Fruit fly (Drosophila melanogaster) whole organism, prepupa: ENCODE measurements around the gene CG33177.

Experiments
- Blimp-1 ChIP-seq: fragments of 200-800 bp; sonication (Bioruptor generic); optimal IDR thresholded peaks from 3 replicates; lab custom pipeline; 2017; ENCODE audit warnings: missing biosample characterization, missing genetic modification characterization, mild to moderate bottlenecking, moderate library complexity, missing genetic modification reagents
- CG10631 ChIP-seq: fragments of 200-800 bp; sonication (Bioruptor generic); optimal IDR thresholded peaks from 2 replicates; lab custom pipeline; 2016; ENCODE audit warnings: missing biosample characterization, missing genetic modification characterization
- CG10669 ChIP-seq: fragments of 200-800 bp; sonication (Bioruptor generic); optimal IDR thresholded peaks from 3 replicates; lab custom pipeline; 2018; ENCODE audit warnings: missing biosample characterization, mild to moderate bottlenecking, missing genetic modification characterization, moderate library complexity
- CG11294 ChIP-seq: fragments of 200-800 bp; sonication (Bioruptor generic); IDR thresholded peaks from 2 replicates; pipeline ENCODE4 v1.3.6; 2022; ENCODE audit warnings: missing biosample characterization, missing genetic modification characterization
- CG15336 ChIP-seq: fragments of 200-800 bp; sonication (Bioruptor generic); IDR thresholded peaks from 2 replicates; pipeline ENCODE4 v1.3.6; 2022; ENCODE audit warnings: missing biosample characterization, missing genetic modification characterization
- CG1621 ChIP-seq: fragments of 200-800 bp; sonication (Bioruptor generic); optimal IDR thresholded peaks from 3 replicates; lab custom pipeline; 2018; ENCODE audit warnings: missing biosample characterization, mild to moderate bottlenecking, missing genetic modification characterization
- CG16779 ChIP-seq: fragments of 200-800 bp; sonication (Bioruptor generic); optimal IDR thresholded peaks from 3 replicates; lab custom pipeline; 2017; ENCODE audit warnings: missing biosample characterization, mild to moderate bottlenecking, missing genetic modification characterization
- CG3032 ChIP-seq: fragments of 200-800 bp; optimal IDR thresholded peaks from 2 replicates; lab custom pipeline; 2019; ENCODE audit warnings: missing biosample characterization, mild to moderate bottlenecking, missing genetic modification characterization, moderate library complexity
- CG31627 ChIP-seq: fragments of 200-800 bp; sonication (Bioruptor generic); optimal IDR thresholded peaks from 3 replicates; lab custom pipeline; 2016; ENCODE audit warnings: missing biosample characterization, missing genetic modification characterization
- CG32006 ChIP-seq: fragments of 200-800 bp; sonication (Bioruptor generic); optimal IDR thresholded peaks from 3 replicates; lab custom pipeline; 2017; ENCODE audit warnings: missing biosample characterization, mild to moderate bottlenecking, missing genetic modification characterization
- CG3919 ChIP-seq: fragments of 200-800 bp; sonication (Bioruptor generic); optimal IDR thresholded peaks from 3 replicates; lab custom pipeline; 2016; ENCODE audit warnings: missing biosample characterization, missing genetic modification characterization
- CG6276 ChIP-seq: fragments of 200-800 bp; sonication (Bioruptor generic); optimal IDR thresholded peaks from 2 replicates; lab custom pipeline; 2017; ENCODE audit warnings: missing biosample characterization, mild to moderate bottlenecking, missing genetic modification characterization
- CG6792 ChIP-seq: fragments of 200-800 bp; sonication (Bioruptor generic); optimal IDR thresholded peaks from 3 replicates; lab custom pipeline; 2016; ENCODE audit warnings: missing biosample characterization, missing genetic modification characterization
- CG6854 ChIP-seq: fragments of 200-800 bp; sonication (Bioruptor generic); optimal IDR thresholded peaks from 2 replicates; lab custom pipeline; 2017; ENCODE audit warnings: missing biosample characterization, mild to moderate bottlenecking, missing genetic modification characterization
- CG8119 ChIP-seq: fragments of 200-800 bp; sonication (Bioruptor generic); IDR thresholded peaks from 3 replicates; pipeline ENCODE4 v1.3.6; 2022; ENCODE audit warnings: missing biosample characterization, missing genetic modification characterization
- CG8632 ChIP-seq: fragments of 200-800 bp; sonication (Bioruptor generic); optimal IDR thresholded peaks from 3 replicates; lab custom pipeline; 2016; ENCODE audit warnings: missing biosample characterization, missing genetic modification characterization
- CG9139 ChIP-seq: fragments of 200-800 bp; sonication (Bioruptor generic); optimal IDR thresholded peaks from 3 replicates; lab custom pipeline; 2017; ENCODE audit warnings: missing biosample characterization, mild to moderate bottlenecking, missing genetic modification characterization
- Eip75B ChIP-seq: fragments of 200-800 bp; sonication (Bioruptor generic); optimal IDR thresholded peaks from 3 replicates; lab custom pipeline; 2016; ENCODE audit warnings: missing biosample characterization, missing genetic modification characterization
- Ets21C ChIP-seq: fragments of 200-800 bp; sonication (Bioruptor generic); optimal IDR thresholded peaks from 3 replicates; lab custom pipeline; 2016; ENCODE audit warnings: missing biosample characterization, missing genetic modification characterization
- Gug ChIP-seq: fragments of 200-800 bp; sonication (Bioruptor generic); IDR thresholded peaks from 2 replicates; pipeline ENCODE4 v1.3.6; 2022; ENCODE audit warnings: missing biosample characterization, missing genetic modification characterization
- Hr38 ChIP-seq: sonication (Bioruptor generic); optimal IDR thresholded peaks from 2 replicates; lab custom pipeline; 2016; ENCODE audit warnings: missing biosample characterization, missing genetic modification characterization
- Hr39 ChIP-seq: fragments of 200-800 bp; sonication (Bioruptor generic); optimal IDR thresholded peaks from 2 replicates; lab custom pipeline; 2016; ENCODE audit warnings: missing biosample characterization, missing genetic modification characterization
- Hr4 ChIP-seq: fragments of 200-800 bp; sonication (Bioruptor generic); optimal IDR thresholded peaks from 3 replicates; lab custom pipeline; 2016; ENCODE audit warnings: missing biosample characterization, missing genetic modification characterization
- Lpt ChIP-seq: fragments of 200-800 bp; sonication (Bioruptor generic); optimal IDR thresholded peaks from 3 replicates; lab custom pipeline; 2016; ENCODE audit warnings: missing biosample characterization, missing genetic modification characterization
- Met ChIP-seq: fragments of 200-800 bp; sonication (Bioruptor generic); optimal IDR thresholded peaks from 3 replicates; lab custom pipeline; 2016; ENCODE audit warnings: missing biosample characterization, missing genetic modification characterization
- OdsH ChIP-seq: fragments of 200-800 bp; sonication (Bioruptor generic); optimal IDR thresholded peaks from 3 replicates; lab custom pipeline; 2016; ENCODE audit warnings: missing biosample characterization, missing genetic modification characterization
- Smox ChIP-seq: fragments of 200-800 bp; sonication (Bioruptor generic); optimal IDR thresholded peaks from 3 replicates; lab custom pipeline; 2016; ENCODE audit warnings: missing biosample characterization, missing genetic modification characterization
- Sox102F ChIP-seq: fragments of 200-800 bp; sonication (Bioruptor generic); optimal IDR thresholded peaks from 2 replicates; lab custom pipeline; 2016; ENCODE audit warnings: missing biosample characterization, mild to moderate bottlenecking, missing genetic modification characterization
- Sox14 ChIP-seq: fragments of 200-800 bp; sonication (Bioruptor generic); optimal IDR thresholded peaks from 3 replicates; lab custom pipeline; 2016; ENCODE audit warnings: missing biosample characterization, missing genetic modification characterization
- Sox15 ChIP-seq: fragments of 200-800 bp; sonication (Bioruptor generic); optimal IDR thresholded peaks from 3 replicates; lab custom pipeline; 2016; ENCODE audit warnings: missing biosample characterization, missing genetic modification characterization
- acj6 ChIP-seq: fragments of 200-800 bp; sonication (Bioruptor generic); optimal IDR thresholded peaks from 3 replicates; lab custom pipeline; 2016; ENCODE audit warnings: missing biosample characterization, missing genetic modification characterization
- dsx ChIP-seq: fragments of 200-800 bp; optimal IDR thresholded peaks from 3 replicates; lab custom pipeline; 2019; ENCODE audit warnings: missing biosample characterization, mild to moderate bottlenecking, missing genetic modification characterization, moderate library complexity; ENCODE audit not compliant: poor library complexity, severe bottlenecking
- eg ChIP-seq: fragments of 200-800 bp; sonication (Bioruptor generic); IDR thresholded peaks from 3 replicates; pipeline ENCODE4 v1.3.6; 2022; ENCODE audit warnings: missing biosample characterization, missing genetic modification characterization
- fd59A ChIP-seq: fragments of 200-800 bp; sonication (Bioruptor generic); optimal IDR thresholded peaks from 2 replicates; lab custom pipeline; 2017; ENCODE audit warnings: missing biosample characterization, mild to moderate bottlenecking, missing genetic modification characterization, missing genetic modification reagents
- fd85E ChIP-seq: fragments of 200-800 bp; sonication (Bioruptor generic); optimal IDR thresholded peaks from 3 replicates; lab custom pipeline; 2016; ENCODE audit warnings: missing biosample characterization, missing genetic modification characterization
- fkh ChIP-seq: fragments of 200-800 bp; sonication (Bioruptor generic); optimal IDR thresholded peaks from 3 replicates; lab custom pipeline; 2017; ENCODE audit warnings: missing biosample characterization, mild to moderate bottlenecking, missing genetic modification characterization, moderate library complexity
- lz ChIP-seq: fragments of 200-800 bp; sonication (Bioruptor generic); optimal IDR thresholded peaks from 3 replicates; lab custom pipeline; 2016; ENCODE audit warnings: missing biosample characterization, missing genetic modification characterization
- pdm3 ChIP-seq: fragments of 200-800 bp; sonication (Bioruptor generic); optimal IDR thresholded peaks from 3 replicates; lab custom pipeline; 2016; ENCODE audit warnings: missing biosample characterization, missing genetic modification characterization
- salr ChIP-seq, 2 experiments: fragments of 200-800 bp; sonication (Bioruptor generic); optimal IDR thresholded peaks; 3 replicates each; lab custom pipeline; 2016 to 2018; ENCODE audit warnings: missing biosample characterization in 2 of 2, missing genetic modification characterization in 2 of 2, mild to moderate bottlenecking in 1 of 2
- spab ChIP-seq: fragments of 200-800 bp; sonication (Bioruptor generic); optimal IDR thresholded peaks from 2 replicates; lab custom pipeline; 2017; ENCODE audit warnings: missing biosample characterization, mild to moderate bottlenecking, missing genetic modification characterization, missing genetic modification reagents
- ss ChIP-seq, 2 experiments: fragments of 200-800 bp; sonication (Bioruptor generic); optimal IDR thresholded peaks; 2 replicates in 1 of 2; 3 replicates in 1 of 2; lab custom pipeline; 2017 to 2018; ENCODE audit warnings: mild to moderate bottlenecking in 2 of 2, missing biosample characterization in 2 of 2, missing genetic modification characterization in 2 of 2, moderate library complexity in 1 of 2
- svp ChIP-seq: fragments of 200-800 bp; sonication (Bioruptor generic); peaks from one replicate; lab custom pipeline; 2016; ENCODE audit warnings: missing biosample characterization, missing genetic modification characterization
- vri ChIP-seq: fragments of 200-800 bp; sonication (Bioruptor generic); optimal IDR thresholded peaks from 3 replicates; lab custom pipeline; 2016; ENCODE audit warnings: missing biosample characterization, mild to moderate bottlenecking, missing genetic modification characterization

Gene CG33177

DNA sequence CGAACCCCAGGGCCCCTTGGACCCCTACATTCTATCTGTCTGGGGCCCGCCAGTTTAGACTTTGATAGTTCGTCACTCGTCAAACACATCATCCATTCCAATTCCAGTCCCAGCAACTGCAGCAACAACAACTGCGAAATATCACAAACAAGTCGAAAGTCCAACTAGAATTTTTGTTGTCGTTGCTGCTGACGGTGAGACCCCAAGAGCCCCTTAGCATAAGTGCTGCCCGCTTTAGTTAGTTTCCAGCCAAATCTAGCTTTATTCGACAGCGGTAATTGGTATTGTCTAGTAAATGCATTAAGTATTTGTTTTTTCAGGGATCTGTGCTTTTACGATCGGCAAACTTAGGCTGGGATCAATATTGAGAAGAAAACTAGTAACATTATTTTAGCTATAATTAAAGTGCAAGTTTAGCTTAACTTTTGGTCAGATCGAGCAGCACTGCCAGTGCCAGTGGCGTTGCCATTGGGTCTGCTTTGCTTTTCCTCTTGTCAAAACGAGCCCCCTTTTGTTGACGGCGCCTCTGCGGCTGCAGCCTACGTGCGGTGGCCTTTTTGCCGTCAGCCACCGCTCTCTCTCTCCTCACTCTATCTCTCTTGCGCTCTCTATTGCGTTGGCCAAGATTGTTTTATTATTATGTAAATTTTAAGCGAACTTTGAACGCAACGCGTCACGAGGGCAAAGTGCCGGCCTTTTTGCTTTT is 6.4 kb upstream of the CG33177 start (continued):
- TF ChIP-seq Gug (GFP tag; lab: Robert Waterston, UW) (peak; percentile 83), CG32006 (GFP tag; lab: Kevin White, UChicago) (peak; percentile 92), CG31627 (GFP tag; lab: Kevin White, UChicago) (peak; percentile 79), CG9139 (GFP tag; lab: Kevin White, UChicago) (peak; percentile 74), Smox (GFP tag; lab: Kevin White, UChicago) (peak; percentile 74), CG1621 (tag; lab: Kevin White, UChicago) (peak; percentile 76), Ets21C (GFP tag; lab: Kevin White, UChicago) (peak; percentile 61), CG3032 (tag; lab: Kevin White, UChicago) (peak; percentile 82), Hr38 (GFP tag; lab: Kevin White, UChicago) (peak; percentile 60), salr (GFP tag; optimal IDR thresholded peaks at IDR 0.05; lab: Kevin White, UChicago) (peak; percentile 68 to 87), CG8632 (GFP tag; lab: Kevin White, UChicago) (peak; percentile 80), fd59A (GFP tag; lab: Kevin White, UChicago) (peak; percentile 78), CG3919 (GFP tag; lab: Kevin White, UChicago) (peak; percentile 90), eg (GFP tag; lab: Robert Waterston, UW) (peak; percentile 85), CG16779 (peak; percentile 85), CG8119 (GFP tag; lab: Robert Waterston, UW) (peak; percentile 86; the same call in 2 of the 3 replicates), Sox15 (GFP tag; lab: Kevin White, UChicago) (peak; percentile 60), Lpt (GFP tag; lab: Kevin White, UChicago) (peak; percentile 84), lz (GFP tag; lab: Kevin White, UChicago) (peak; percentile 85), Hr39 (GFP tag; lab: Kevin White, UChicago) (peak; percentile 79), CG6854 (GFP tag; lab: Kevin White, UChicago) (no peak), pdm3 (GFP tag; lab: Kevin White, UChicago) (peak; percentile 92), acj6 (GFP tag; lab: Kevin White, UChicago) (peak; percentile 88), CG6792 (GFP tag; lab: Kevin White, UChicago) (peak; percentile 84), vri (GFP tag; lab: Kevin White, UChicago) (peak; percentile 81), fkh (GFP tag; lab: Kevin White, UChicago) (peak; percentile 72), CG6276 (GFP tag; lab: Kevin White, UChicago) (peak; percentile 90), spab (GFP tag; lab: Kevin White, UChicago) (peak; percentile 79), Sox14 (GFP tag; lab: Kevin White, UChicago) (peak; percentile 88), Blimp-1 (GFP tag; lab: Kevin White, UChicago) (peak; percentile 47)

DNA sequence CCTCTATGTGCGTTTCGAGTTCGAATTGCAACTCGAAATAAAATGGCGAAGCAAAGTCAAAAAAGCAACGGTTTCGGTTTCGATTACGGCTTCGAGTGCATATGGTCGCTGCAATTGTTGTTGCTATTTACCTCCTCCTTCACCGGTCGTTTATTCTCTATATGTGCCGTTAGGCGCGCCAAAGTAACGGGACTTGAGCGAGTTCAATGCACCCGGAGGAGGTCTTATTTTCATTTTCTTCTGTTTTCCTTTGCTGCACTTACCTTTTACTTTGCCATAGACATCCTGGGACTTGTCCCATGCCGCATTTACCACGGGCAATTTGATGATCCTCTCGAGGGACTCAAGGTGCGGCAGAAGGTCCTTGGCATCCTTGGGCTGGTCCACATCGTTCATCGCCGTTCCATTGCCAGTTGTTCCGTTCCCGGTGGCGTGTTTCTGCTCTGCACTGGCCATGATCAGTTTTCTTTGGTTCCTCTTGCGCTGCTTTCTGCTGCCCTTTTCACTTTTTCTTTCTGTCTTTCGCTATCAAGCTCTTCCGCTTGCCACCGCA is 5.6 kb upstream of the CG33177 start:
- peak; percentile 48 for TF ChIP-seq Blimp-1 (GFP tag; lab: Kevin White, UChicago)
- TF ChIP-seq spab (GFP tag; lab: Kevin White, UChicago): no peak

DNA sequence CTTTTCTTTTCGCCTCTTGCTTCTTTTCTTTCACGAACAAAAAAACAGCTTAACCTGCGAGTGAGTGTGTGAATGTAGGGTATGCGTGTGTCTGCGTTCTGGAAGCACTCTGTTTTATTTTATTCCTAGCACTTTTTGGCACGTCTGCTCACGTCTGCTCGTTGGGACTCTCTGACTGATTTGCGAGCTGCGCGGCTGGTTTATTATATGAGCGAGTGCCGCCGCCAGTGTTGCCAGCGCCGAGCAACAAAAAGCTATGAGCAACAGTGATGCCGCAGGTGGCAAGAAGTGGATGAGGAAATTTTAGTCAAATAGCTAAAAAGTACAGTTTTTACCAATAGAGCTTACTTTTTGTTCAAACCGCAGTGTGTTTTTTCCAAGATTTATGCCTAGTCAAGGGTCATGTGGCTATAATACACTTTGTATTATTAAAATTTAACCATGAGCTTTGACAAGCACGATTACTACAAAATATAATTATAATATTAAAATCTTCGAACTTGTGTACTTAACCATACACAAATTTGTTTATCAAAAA is 5.1 kb upstream of the CG33177 start, which contains the start of gene Lsd-2:
Lsd-2 (minus strand) TSS at position 183 of the 538 bp plus-strand sequence.
- TF ChIP-seq Sox15 (GFP tag; lab: Kevin White, UChicago) (no peak), dsx (GFP tag; lab: Kevin White, UChicago) (peak; percentile 30), vri (GFP tag; lab: Kevin White, UChicago) (peak; percentile 70), CG10669 (peak; percentile 7), Blimp-1 (GFP tag; lab: Kevin White, UChicago) (no peak), CG9139 (GFP tag; lab: Kevin White, UChicago) (peak; percentile 42), Hr4 (peak; percentile 20), fd85E (GFP tag; lab: Kevin White, UChicago) (no peak), fkh (GFP tag; lab: Kevin White, UChicago) (peak; percentile 12), Met (peak; percentile 13), Eip75B (GFP tag; lab: Kevin White, UChicago) (peak; percentile 51), Lpt (GFP tag; lab: Kevin White, UChicago) (no peak), CG31627 (GFP tag; lab: Kevin White, UChicago) (peak; percentile 9), CG11294 (GFP tag; lab: Robert Waterston, UW) (no peak), OdsH (no peak), CG32006 (GFP tag; lab: Kevin White, UChicago) (peak; percentile 31), CG10631 (GFP tag; lab: Kevin White, UChicago) (peak; percentile 0), Sox102F (GFP tag; lab: Kevin White, UChicago) (peak; percentile 48), svp (GFP tag; lab: Kevin White, UChicago) (peak; percentile 90), CG15336 (GFP tag; lab: Robert Waterston, UW) (peak; percentile 59), pdm3 (GFP tag; lab: Kevin White, UChicago) (peak; percentile 13), salr (GFP tag; optimal IDR thresholded peaks at IDR 0.05; lab: Kevin White, UChicago) (peak in 1 of 2 experiments; percentile 21), ss (GFP tag; optimal IDR thresholded peaks at IDR 0.05; lab: Kevin White, UChicago) (peak; percentile 3 to 55)
